Worm (Caenorhabditis elegans): Measurements from ENCODE around the gene dcn-1.

The dcn-1 gene

DNA sequence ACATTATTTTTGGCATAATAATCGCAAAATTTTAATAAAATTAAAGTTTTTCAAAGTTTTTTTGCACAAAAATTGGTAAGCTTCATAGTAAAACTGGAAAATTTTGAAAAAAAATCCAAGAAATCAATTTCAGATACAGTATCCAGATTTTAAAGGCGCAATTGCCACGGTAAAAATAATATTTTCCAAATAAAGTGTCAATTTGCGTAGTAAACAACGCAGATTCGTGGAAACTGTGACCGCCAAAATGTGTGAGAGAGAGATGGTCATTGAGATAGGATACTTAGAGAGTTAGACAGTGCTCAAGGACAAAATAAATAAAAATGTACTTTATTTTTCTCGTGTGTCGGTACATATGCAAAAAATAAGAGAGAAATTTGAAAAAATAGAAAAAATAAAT is 10.9 kb upstream of the dcn-1 start:
- no peak for TF ChIP-seq tbx-37 (GFP tag; conservative IDR thresholded peaks at IDR 0.05)
- no peak for TF ChIP-seq F13C5.2 (tag; optimal IDR thresholded peaks at IDR 0.05)
- TF ChIP-seq scrt-1 (GFP tag; IDR thresholded peaks at IDR 0.05), result no peak
- no peak for TF ChIP-seq ama-1 (optimal IDR thresholded peaks at IDR 0.05)
- no peak for TF ChIP-seq pes-1 (GFP tag; IDR thresholded peaks at IDR 0.05)
- TF ChIP-seq hmbx-1 (tag; optimal IDR thresholded peaks at IDR 0.05), result no peak
- no peak for TF ChIP-seq ets-7 (tag; optimal IDR thresholded peaks at IDR 0.05)
- TF ChIP-seq ceh-36 (tag; optimal IDR thresholded peaks at IDR 0.05), result no peak
- no peak for TF ChIP-seq flt-1 (GFP tag; IDR thresholded peaks at IDR 0.05)
- TF ChIP-seq B0310.2 (tag; optimal IDR thresholded peaks at IDR 0.05), result no peak
- TF ChIP-seq tra-4 (tag; optimal IDR thresholded peaks at IDR 0.05), result no peak
- TF ChIP-seq hnd-1 (tag; optimal IDR thresholded peaks at IDR 0.05), result no peak
- no peak for TF ChIP-seq hmg-4 (GFP tag; optimal IDR thresholded peaks at IDR 0.05)
- TF ChIP-seq ceh-13 (GFP tag; optimal IDR thresholded peaks at IDR 0.05), result no peak
- no peak for TF ChIP-seq aly-1 (tag; optimal IDR thresholded peaks at IDR 0.05)
- TF ChIP-seq tbx-11 (GFP tag; IDR thresholded peaks at IDR 0.05), result no peak
- no peak for TF ChIP-seq sea-1 (GFP tag; conservative IDR thresholded peaks at IDR 0.05)

DNA sequence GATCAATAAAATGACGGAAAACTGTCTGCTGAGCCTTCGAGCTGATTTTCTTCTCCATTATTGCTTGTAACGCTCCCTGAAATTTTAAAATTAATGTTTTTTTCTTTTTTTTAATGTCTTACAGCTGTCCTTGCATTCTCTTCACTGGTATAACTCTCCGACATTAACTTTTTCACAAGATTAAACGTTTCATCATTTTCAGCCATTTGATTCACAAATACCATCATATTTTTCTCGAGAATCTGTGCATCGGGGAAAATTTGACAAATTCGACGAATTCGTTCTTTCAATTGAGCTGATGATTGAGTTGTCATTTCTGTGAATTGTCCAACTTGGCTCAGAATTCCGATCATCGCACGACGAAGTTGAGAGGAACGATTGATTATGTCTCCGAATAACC is 4.4 kb upstream of the dcn-1 start:
- TF ChIP-seq tbx-11 (GFP tag; IDR thresholded peaks at IDR 0.05) (no peak), tra-4 (tag; optimal IDR thresholded peaks at IDR 0.05) (no peak), pes-1 (GFP tag; IDR thresholded peaks at IDR 0.05) (no peak), hmg-4 (GFP tag; optimal IDR thresholded peaks at IDR 0.05) (no peak), hmbx-1 (tag; optimal IDR thresholded peaks at IDR 0.05) (no peak), tbx-37 (GFP tag; conservative IDR thresholded peaks at IDR 0.05) (no peak), ceh-36 (tag; optimal IDR thresholded peaks at IDR 0.05) (no peak), ama-1 (optimal IDR thresholded peaks at IDR 0.05) (no peak), B0310.2 (tag; optimal IDR thresholded peaks at IDR 0.05) (no peak)

DNA sequence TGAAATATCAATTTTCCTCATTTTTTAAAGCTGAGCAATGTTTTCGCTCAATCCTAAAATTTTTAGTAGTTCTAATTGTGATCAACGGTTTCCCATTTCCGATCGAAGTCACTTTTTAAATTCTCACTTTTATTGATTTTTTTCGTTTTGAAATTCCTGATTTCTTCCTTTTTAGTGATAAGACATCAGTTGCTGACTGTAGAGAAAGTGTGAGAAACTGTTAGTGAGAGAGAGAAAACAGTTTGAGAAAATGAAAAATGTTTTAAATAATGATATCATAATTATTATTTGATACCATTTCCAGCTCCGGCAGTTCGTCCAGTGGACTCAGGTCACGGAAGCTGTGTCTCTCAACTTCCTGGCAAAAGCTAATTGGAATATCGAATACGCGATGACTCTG is 790 bp downstream of the dcn-1 start:
- TF ChIP-seq ama-1 (optimal IDR thresholded peaks at IDR 0.05) (no peak), B0310.2 (tag; optimal IDR thresholded peaks at IDR 0.05) (no peak), hmbx-1 (tag; optimal IDR thresholded peaks at IDR 0.05) (no peak), tra-4 (tag; optimal IDR thresholded peaks at IDR 0.05) (no peak), ceh-36 (tag; optimal IDR thresholded peaks at IDR 0.05) (no peak), flt-1 (GFP tag; IDR thresholded peaks at IDR 0.05) (no peak)

DNA sequence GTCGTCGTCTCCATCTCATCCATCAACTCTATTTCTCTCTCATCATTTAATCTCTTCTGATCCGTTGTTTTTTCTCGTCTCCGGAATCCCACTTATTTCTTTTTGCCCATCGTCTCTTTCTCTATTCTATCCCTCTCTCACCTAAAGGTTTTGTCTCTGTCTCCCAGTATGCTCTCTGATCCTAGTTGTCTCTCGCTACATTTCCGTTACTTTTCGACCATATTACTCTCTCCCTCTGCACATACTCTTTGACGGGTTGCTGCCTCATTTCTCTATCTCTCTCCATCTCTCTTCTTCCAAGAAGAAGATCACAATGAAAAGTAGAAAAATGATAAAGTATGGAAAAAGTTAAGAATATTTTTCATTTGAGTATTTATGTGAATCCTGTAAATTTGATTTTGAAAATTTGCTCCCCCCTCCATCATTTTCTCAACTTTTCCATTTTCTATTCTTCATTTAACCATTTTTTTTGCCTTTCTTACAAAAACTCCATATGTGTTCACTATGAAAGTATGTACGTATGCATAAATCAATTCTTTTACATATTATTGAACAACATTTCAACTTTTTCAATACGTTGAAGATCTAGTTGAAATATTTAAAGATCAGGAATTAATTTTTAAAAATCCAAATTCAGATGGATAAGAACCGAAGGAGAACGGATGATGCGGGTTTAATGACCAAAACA is 3.5 kb downstream of the dcn-1 start, which contains the start of gene tag-131:
Gene tag-131, plus strand, starts transcription at position 638 of the 688 bp plus-strand sequence.
- TF ChIP-seq ets-7 (tag; optimal IDR thresholded peaks at IDR 0.05) (no peak), ceh-13 (GFP tag; optimal IDR thresholded peaks at IDR 0.05) (no peak), aly-1 (tag; optimal IDR thresholded peaks at IDR 0.05) (no peak), tra-4 (tag; optimal IDR thresholded peaks at IDR 0.05) (no peak), F13C5.2 (tag; optimal IDR thresholded peaks at IDR 0.05) (no peak), B0310.2 (tag; optimal IDR thresholded peaks at IDR 0.05) (no peak), pes-1 (GFP tag; IDR thresholded peaks at IDR 0.05) (no peak), hmg-4 (GFP tag; optimal IDR thresholded peaks at IDR 0.05) (no peak), tbx-37 (GFP tag; conservative IDR thresholded peaks at IDR 0.05) (no peak), hmbx-1 (tag; optimal IDR thresholded peaks at IDR 0.05) (no peak)

DNA sequence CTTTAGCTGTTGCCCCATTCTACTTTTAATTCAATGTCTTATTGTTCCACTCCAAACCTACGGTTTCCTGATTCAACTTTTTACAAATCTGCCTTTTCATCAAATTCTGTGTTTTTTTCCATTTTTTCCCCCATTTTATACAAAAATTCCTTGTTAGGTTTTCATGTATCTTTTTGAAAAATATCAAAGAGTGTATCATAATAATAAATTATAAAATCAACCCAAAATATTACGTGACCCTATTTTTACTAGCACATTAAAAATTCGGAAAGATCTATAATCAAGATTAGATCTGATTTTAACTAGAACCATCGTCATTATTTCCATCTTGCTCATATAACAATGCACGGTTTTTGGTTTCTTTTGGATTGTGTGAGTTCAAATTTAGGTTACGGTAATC is 6.4 kb downstream of the dcn-1 start, which contains the start of gene H38K22.6:
Gene H38K22.6, plus strand, starts transcription at position 301 of the 400 bp plus-strand sequence.
- TF ChIP-seq ama-1 (optimal IDR thresholded peaks at IDR 0.05), result no peak
- TF ChIP-seq pes-1 (GFP tag; IDR thresholded peaks at IDR 0.05), result no peak
- no peak for TF ChIP-seq ceh-36 (tag; optimal IDR thresholded peaks at IDR 0.05)
- no peak for TF ChIP-seq aly-1 (tag; optimal IDR thresholded peaks at IDR 0.05)
- no peak for TF ChIP-seq flt-1 (GFP tag; IDR thresholded peaks at IDR 0.05)
- TF ChIP-seq tbx-11 (GFP tag; IDR thresholded peaks at IDR 0.05), result no peak
- no peak for TF ChIP-seq hmbx-1 (tag; optimal IDR thresholded peaks at IDR 0.05)
- TF ChIP-seq tbx-37 (GFP tag; conservative IDR thresholded peaks at IDR 0.05), result no peak
- TF ChIP-seq scrt-1 (GFP tag; IDR thresholded peaks at IDR 0.05), result no peak
- TF ChIP-seq hmg-4 (GFP tag; optimal IDR thresholded peaks at IDR 0.05), result no peak
- no peak for TF ChIP-seq sea-1 (GFP tag; conservative IDR thresholded peaks at IDR 0.05)
- no peak for TF ChIP-seq B0310.2 (tag; optimal IDR thresholded peaks at IDR 0.05)

DNA sequence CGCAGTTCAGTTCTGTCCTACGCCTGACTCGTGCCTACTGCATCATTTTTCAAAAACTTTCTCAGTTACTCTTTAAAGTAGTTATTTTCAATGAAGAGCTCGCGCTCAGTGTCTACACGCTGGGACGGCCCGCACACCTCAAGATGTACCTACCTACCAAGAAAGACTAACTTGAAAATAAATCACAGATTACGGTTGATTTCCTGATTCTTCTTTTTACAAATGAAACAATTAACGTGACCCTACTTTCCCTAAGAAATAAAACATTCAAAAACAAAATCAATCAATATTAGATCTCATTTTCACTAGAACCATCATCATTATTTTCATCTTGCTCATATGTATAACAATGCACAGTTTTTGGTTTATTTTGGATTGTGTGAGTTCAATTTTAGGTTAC is 7.7 kb downstream of the dcn-1 start, which contains the start of gene H38K22.7:
Gene H38K22.7, plus strand, starts transcription at position 301 of the 400 bp plus-strand sequence.
- TF ChIP-seq ama-1 (optimal IDR thresholded peaks at IDR 0.05) (no peak), ceh-36 (tag; optimal IDR thresholded peaks at IDR 0.05) (no peak), ets-7 (tag; optimal IDR thresholded peaks at IDR 0.05) (no peak), tbx-11 (GFP tag; IDR thresholded peaks at IDR 0.05) (no peak), hnd-1 (tag; optimal IDR thresholded peaks at IDR 0.05) (no peak), B0310.2 (tag; optimal IDR thresholded peaks at IDR 0.05) (no peak), tbx-37 (GFP tag; conservative IDR thresholded peaks at IDR 0.05) (no peak), aly-1 (tag; optimal IDR thresholded peaks at IDR 0.05) (no peak), hmbx-1 (tag; optimal IDR thresholded peaks at IDR 0.05) (no peak), hmg-4 (GFP tag; optimal IDR thresholded peaks at IDR 0.05) (no peak), F13C5.2 (tag; optimal IDR thresholded peaks at IDR 0.05) (no peak), scrt-1 (GFP tag; IDR thresholded peaks at IDR 0.05) (no peak), flt-1 (GFP tag; IDR thresholded peaks at IDR 0.05) (no peak), tra-4 (tag; optimal IDR thresholded peaks at IDR 0.05) (no peak), ceh-13 (GFP tag; optimal IDR thresholded peaks at IDR 0.05) (no peak), sea-1 (GFP tag; conservative IDR thresholded peaks at IDR 0.05) (no peak), pes-1 (GFP tag; IDR thresholded peaks at IDR 0.05) (no peak)

DNA sequence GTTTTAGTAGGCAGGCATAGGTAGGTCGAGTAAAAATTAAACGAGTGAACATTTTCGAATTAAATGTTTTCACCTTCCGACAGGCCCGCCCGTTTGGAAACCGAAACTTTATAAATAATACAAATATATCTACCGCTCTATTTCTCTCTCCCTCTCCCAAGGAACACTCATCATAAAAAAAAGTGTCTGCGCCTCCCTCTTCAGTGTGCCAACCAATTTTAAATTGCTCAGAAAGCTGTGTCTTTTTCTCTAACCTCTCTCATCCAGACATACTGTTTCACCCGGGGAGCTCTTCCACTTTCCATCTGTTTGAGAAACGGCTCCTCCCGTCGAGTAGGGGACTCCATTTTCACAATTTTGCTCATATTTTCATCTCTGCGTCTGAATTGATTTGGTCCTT is 9.4 kb downstream of the dcn-1 start:
- TF ChIP-seq flt-1 (GFP tag; IDR thresholded peaks at IDR 0.05) (no peak), tbx-11 (GFP tag; IDR thresholded peaks at IDR 0.05) (no peak), hmbx-1 (tag; optimal IDR thresholded peaks at IDR 0.05) (no peak), F13C5.2 (tag; optimal IDR thresholded peaks at IDR 0.05) (no peak), sea-1 (GFP tag; conservative IDR thresholded peaks at IDR 0.05) (no peak), B0310.2 (tag; optimal IDR thresholded peaks at IDR 0.05) (no peak), hmg-4 (GFP tag; optimal IDR thresholded peaks at IDR 0.05) (no peak), ama-1 (optimal IDR thresholded peaks at IDR 0.05) (no peak)

Measured in whole organism, early embryonic.